Worm (Caenorhabditis elegans): ENCODE data around the gene D1054.18.

ce11 chrV:10754050-10754449, 46.9 kb downstream of the D1054.18 start, which contains the start of gene F28H7.7:
- TF ChIP-seq ceh-16 (tag; optimal IDR thresholded peaks at IDR 0.05) (no peak), nfya-1 (tag; optimal IDR thresholded peaks at IDR 0.05; ENCODE audit: insufficient read depth) (no peak), fkh-10 (GFP tag; optimal IDR thresholded peaks at IDR 0.05) (no peak), egl-27 (tag; optimal IDR thresholded peaks at IDR 0.05) (no peak), elt-3 (tag; optimal IDR thresholded peaks at IDR 0.05) (no peak), unc-62 (GFP tag; optimal IDR thresholded peaks at IDR 0.05) (no peak), jun-1 (tag; optimal IDR thresholded peaks at IDR 0.05) (no peak), nhr-11 (tag; optimal IDR thresholded peaks at IDR 0.05) (no peak)
